Worm (Caenorhabditis elegans): ENCODE measurements around the gene col-150.

col-150 gene

ce11 chrV:10247673-10248239 is 46.7 kb downstream of the col-150 start (continued):
- TF ChIP-seq aha-1 (tag) (peak; percentile 56), mxl-2 (GFP tag; conservative IDR thresholded peaks at IDR 0.05) (no peak), lin-29 (GFP tag; IDR thresholded peaks at IDR 0.05) (no peak), F10B5.3 (tag; optimal IDR thresholded peaks at IDR 0.05) (no peak), lin-15B (tag; optimal IDR thresholded peaks at IDR 0.05) (no peak), mxl-3 (GFP tag; optimal IDR thresholded peaks at IDR 0.05) (no peak), hif-1 (tag; optimal IDR thresholded peaks at IDR 0.05) (no peak), nhr-48 (tag; optimal IDR thresholded peaks at IDR 0.05) (no peak)

- TF ChIP-seq tra-1 (GFP tag; IDR thresholded peaks at IDR 0.05): no peak
- TF ChIP-seq rbr-2 (tag; optimal IDR thresholded peaks at IDR 0.05): peak; percentile 21
- TF ChIP-seq hlh-30 (tag; optimal IDR thresholded peaks at IDR 0.05; ENCODE audit: insufficient read depth): peak; percentile 78
- TF ChIP-seq mes-2 (tag; optimal IDR thresholded peaks at IDR 0.05; ENCODE audit: poor library complexity, severe bottlenecking): peak; percentile 39
- TF ChIP-seq daf-8 (GFP tag; IDR thresholded peaks at IDR 0.05): no peak
- no peak for TF ChIP-seq F10B5.3 (tag; optimal IDR thresholded peaks at IDR 0.05)
- peak; percentile 52 for TF ChIP-seq set-16 (GFP tag; IDR thresholded peaks at IDR 0.05)
- TF ChIP-seq zfp-2 (tag; optimal IDR thresholded peaks at IDR 0.05): no peak
- peak; percentile 15 for TF ChIP-seq dve-1 (tag; optimal IDR thresholded peaks at IDR 0.05; ENCODE audit: insufficient read depth)
- TF ChIP-seq mep-1 (tag; optimal IDR thresholded peaks at IDR 0.05): no peak
- peak; percentile 65 for TF ChIP-seq hlh-11 (tag; optimal IDR thresholded peaks at IDR 0.05)
- TF ChIP-seq T26A8.4 (GFP tag; IDR thresholded peaks at IDR 0.05): peak; percentile 33; the same call in 1 of the 2 replicates
- TF ChIP-seq ama-1 (optimal IDR thresholded peaks at IDR 0.05): peak; percentile 1
- peak; percentile 85 for TF ChIP-seq madf-9 (GFP tag; conservative IDR thresholded peaks at IDR 0.05)
- no peak for TF ChIP-seq mdt-29 (GFP tag; IDR thresholded peaks at IDR 0.05)
- TF ChIP-seq duxl-1 (tag; optimal IDR thresholded peaks at IDR 0.05; ENCODE audit: poor library complexity): no peak
- TF ChIP-seq hif-1 (tag; optimal IDR thresholded peaks at IDR 0.05): peak in 1 of 2 experiments; percentile 68
- TF ChIP-seq daf-16 (GFP tag; optimal IDR thresholded peaks at IDR 0.05): peak in 1 of 2 experiments; percentile 32
- TF ChIP-seq daf-16 (tag; optimal IDR thresholded peaks at IDR 0.05): peak; percentile 84
- no peak for TF ChIP-seq nhr-41 (GFP tag; IDR thresholded peaks at IDR 0.05)
- TF ChIP-seq mdl-1 (tag; optimal IDR thresholded peaks at IDR 0.05): peak; percentile 14 to 81
- no peak for TF ChIP-seq fos-1 (tag; optimal IDR thresholded peaks at IDR 0.05)
- TF ChIP-seq dmd-6 (GFP tag; IDR thresholded peaks at IDR 0.05): peak; percentile 31
Observed at ce11 chrV:10246967-10247366, 47.5 kb downstream of the col-150 start.

ce11 chrV:10246443-10246885 is 48.0 kb downstream of the col-150 start:
- TF ChIP-seq nhr-42 (GFP tag; IDR thresholded peaks at IDR 0.05) (no peak), dve-1 (tag; optimal IDR thresholded peaks at IDR 0.05; ENCODE audit: insufficient read depth) (peak; percentile 40), snpc-4 (tag; optimal IDR thresholded peaks at IDR 0.05) (no peak), ama-1 (optimal IDR thresholded peaks at IDR 0.05) (no peak), nhr-28 (tag; optimal IDR thresholded peaks at IDR 0.05) (peak; percentile 78), ZK337.2 (GFP tag; IDR thresholded peaks at IDR 0.05) (0 out of 2 replicates have a peak, but pooled peaks have one; percentile 23), ces-1 (GFP tag; optimal IDR thresholded peaks at IDR 0.05) (no peak), mes-2 (tag; optimal IDR thresholded peaks at IDR 0.05; ENCODE audit: poor library complexity, severe bottlenecking) (peak; percentile 57), daf-12 (tag; optimal IDR thresholded peaks at IDR 0.05) (no peak), ceh-20 (GFP tag; IDR thresholded peaks at IDR 0.05) (no peak), ceh-82 (tag; optimal IDR thresholded peaks at IDR 0.05) (no peak), set-16 (GFP tag; IDR thresholded peaks at IDR 0.05) (no peak), spr-3 (GFP tag; optimal IDR thresholded peaks at IDR 0.05) (no peak), daf-19 (GFP tag; conservative IDR thresholded peaks at IDR 0.05) (no peak), madf-5 (GFP tag; IDR thresholded peaks at IDR 0.05) (0 out of 4 replicates have a peak, but pooled peaks of 1 of the 2 experiments have one; percentile 27), Y75B8A.6 (GFP tag; IDR thresholded peaks at IDR 0.05) (no peak), zfp-3 (GFP tag; conservative IDR thresholded peaks at IDR 0.05) (no peak), ctbp-1 (GFP tag; IDR thresholded peaks at IDR 0.05) (peak; percentile 40; the same call in 1 of the 2 replicates), mdl-1 (tag; optimal IDR thresholded peaks at IDR 0.05) (peak; percentile 22 to 98), madf-9 (GFP tag; conservative IDR thresholded peaks at IDR 0.05) (no peak), lin-13 (GFP tag; optimal IDR thresholded peaks at IDR 0.05) (no peak), daf-8 (GFP tag; IDR thresholded peaks at IDR 0.05) (no peak), ztf-11 (tag; optimal IDR thresholded peaks at IDR 0.05) (no peak), unc-130 (GFP tag; optimal IDR thresholded peaks at IDR 0.05) (peak; percentile 42), zip-11 (GFP tag; IDR thresholded peaks at IDR 0.05) (no peak)

All from whole organism, L4 larva.